Fruit fly (Drosophila melanogaster): Measurements from ENCODE around the gene Syx8.

Syx8 gene

dm6 chr3L:16586989-16587388 is at the start of gene Syx8, which contains the start of gene CG32163:
Syx8 (minus strand) TSS chr3L:16587057.
CG32163 (plus strand) TSS chr3L:16587157.
- peak; percentile 29 for TF ChIP-seq CG17801 (GFP tag; optimal IDR thresholded peaks at IDR 0.05; ENCODE audit: partially characterized antibody)

DNA sequence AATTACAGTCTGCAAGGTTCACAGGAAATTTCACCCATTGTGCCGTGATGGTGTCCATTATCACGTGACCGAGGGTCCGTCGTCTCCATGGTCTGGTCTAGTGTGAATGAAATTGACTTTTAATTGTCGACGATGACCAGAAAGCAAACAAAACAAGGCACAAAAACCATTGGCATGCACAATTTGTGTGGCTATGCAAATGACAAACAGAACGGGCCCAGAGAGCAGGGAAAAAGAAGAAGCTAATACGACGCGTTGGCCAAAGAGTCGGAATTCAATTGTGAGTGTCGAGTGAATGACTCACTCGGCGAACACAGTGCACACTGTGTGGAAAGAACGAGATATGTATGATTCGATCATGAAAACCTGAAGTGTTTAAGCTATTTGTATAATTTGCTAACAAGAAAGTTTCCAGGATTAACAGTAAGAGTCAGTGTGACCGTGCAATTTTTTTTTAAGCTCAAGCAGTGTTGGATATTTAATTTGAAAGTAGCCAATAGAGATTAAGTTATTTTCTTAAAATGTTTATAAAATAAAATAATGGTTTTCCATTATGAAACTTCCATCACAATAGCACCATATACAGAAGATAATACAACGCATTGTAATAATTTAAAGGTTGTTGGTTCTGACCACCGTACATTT is 48.8 kb upstream of the Syx8 start:
- no peak for TF ChIP-seq CG17801 (GFP tag; optimal IDR thresholded peaks at IDR 0.05; ENCODE audit: partially characterized antibody)

DNA sequence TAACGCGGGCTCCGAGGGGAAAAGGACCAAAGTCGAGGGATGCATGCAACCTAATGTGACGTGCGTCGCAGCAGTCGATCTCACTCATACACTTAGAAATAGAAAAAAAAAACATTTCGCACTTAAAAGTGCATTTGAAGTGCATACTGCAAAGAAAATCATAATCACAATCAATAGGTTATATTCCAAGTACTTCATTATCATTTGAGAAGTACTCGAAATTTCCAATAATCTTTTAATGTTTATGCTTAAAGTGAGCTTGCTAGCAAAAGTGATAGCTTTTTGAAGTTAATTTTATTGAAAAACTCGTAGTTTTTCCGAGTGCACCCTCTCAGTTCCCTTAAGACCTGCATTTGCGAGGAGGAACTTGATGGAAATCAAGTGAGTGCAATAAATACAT is 47.7 kb upstream of the Syx8 start:
- TF ChIP-seq CG17801 (GFP tag; optimal IDR thresholded peaks at IDR 0.05; ENCODE audit: partially characterized antibody): no peak

DNA sequence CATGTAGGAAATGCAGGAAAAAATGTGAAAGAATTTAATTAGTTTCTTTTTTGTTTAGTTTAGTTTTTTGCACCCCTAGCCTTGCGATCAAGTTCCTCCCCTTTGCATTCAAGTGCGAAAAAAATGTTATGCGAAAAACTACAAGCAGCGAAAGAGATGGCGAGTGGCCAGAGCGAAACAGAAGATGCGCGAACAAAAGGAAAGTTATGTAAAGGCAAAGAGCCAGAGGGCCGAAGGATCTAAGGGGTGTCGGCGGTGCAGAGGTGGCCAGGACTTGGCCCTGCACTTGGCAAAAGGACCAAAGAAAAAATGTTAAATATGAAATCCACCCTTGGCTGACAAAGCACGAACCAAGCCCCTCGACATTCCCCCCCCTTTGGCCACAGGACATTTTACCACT is 47.2 kb upstream of the Syx8 start:
- no peak for TF ChIP-seq CG17801 (GFP tag; optimal IDR thresholded peaks at IDR 0.05; ENCODE audit: partially characterized antibody)

DNA sequence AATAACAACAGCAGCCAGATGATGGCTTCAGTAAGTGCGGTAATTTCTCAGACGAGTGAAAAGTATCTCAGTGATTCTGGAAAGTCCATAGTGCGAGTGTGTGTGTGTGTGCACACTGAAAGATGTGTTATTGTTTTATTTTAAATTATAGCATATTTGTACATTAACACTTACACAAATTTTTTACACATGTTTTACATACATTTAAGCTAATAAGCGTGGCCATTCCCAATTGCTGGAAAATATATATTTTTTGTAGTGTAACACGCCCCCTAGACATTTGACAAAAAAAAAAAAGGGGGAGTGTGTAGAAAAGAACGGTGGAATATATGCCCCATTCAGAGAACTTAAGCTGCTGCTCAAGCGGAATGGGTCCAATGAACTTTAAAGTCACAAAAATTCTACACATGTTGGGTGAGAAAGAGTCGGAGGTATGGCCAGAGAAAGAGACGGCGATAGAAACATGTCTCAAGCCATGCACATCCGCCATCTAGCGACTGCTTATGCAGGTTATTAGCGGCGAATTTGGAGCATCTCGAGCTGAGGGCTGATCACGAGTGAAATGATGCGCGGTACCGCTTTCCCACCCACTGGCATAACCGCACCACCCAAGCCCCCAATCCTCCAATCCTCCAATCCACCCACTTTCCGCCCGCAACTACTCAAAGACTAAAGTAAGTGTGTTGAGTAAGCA is 45.1 kb upstream of the Syx8 start:
- TF ChIP-seq CG17801 (GFP tag; optimal IDR thresholded peaks at IDR 0.05; ENCODE audit: partially characterized antibody): no peak

- no peak for TF ChIP-seq CG17801 (GFP tag; optimal IDR thresholded peaks at IDR 0.05; ENCODE audit: partially characterized antibody)
Observed at dm6 chr3L:16629793-16630192, 42.9 kb upstream of the Syx8 start.

DNA sequence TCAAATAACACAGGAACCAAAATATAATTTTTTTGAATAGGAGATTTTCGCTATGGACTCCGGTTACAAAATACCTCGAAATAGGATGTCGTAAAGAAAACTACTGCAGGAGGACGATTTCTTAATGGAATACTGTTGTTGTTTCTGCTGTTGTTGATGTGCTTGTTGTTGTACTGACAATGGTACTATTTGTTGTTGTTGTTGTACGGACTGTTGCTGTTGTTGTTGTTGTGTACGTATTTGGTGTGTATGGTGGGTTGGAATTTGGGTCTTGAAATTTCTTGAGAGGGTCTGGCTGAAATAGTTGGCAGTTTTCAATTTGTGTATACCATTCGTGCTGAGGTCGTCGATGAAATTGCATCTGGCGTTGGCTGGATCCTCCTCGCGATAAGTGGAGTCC is 39.3 kb upstream of the Syx8 start:
- TF ChIP-seq CG17801 (GFP tag; optimal IDR thresholded peaks at IDR 0.05; ENCODE audit: partially characterized antibody): no peak

- peak; percentile 64 for TF ChIP-seq CG17801 (GFP tag; optimal IDR thresholded peaks at IDR 0.05; ENCODE audit: partially characterized antibody)
Observed at dm6 chr3L:16615132-16615709, 28.4 kb upstream of the Syx8 start, which contains the start of gene Mo25. Mo25 (minus strand) TSS chr3L:16615472.

DNA sequence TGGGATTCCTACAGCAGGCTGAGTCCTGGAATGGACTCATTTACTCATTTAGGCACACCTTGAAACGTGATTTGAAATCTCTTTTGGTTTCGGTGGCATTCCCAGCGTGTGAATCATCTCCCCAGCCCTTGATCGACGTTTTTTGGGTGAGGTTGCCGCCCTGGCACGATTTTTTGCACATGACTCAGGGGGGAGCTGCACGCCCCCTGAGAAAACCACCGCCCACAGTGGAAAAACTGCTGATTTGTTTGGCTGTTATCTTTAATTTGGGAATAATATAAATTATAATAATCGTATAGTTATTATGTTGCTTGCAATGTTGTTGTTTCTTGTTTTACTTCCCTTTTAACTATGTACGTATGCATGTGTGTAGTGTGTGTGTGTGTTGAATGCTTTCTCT is 26.1 kb upstream of the Syx8 start:
- peak; percentile 48 for TF ChIP-seq CG17801 (GFP tag; optimal IDR thresholded peaks at IDR 0.05; ENCODE audit: partially characterized antibody)

dm6 chr3L:16612152-16612551 is 25.3 kb upstream of the Syx8 start, which contains the start of gene CG4101:
CG4101 (plus strand) TSS chr3L:16612486.
- peak; percentile 85 for TF ChIP-seq CG17801 (GFP tag; optimal IDR thresholded peaks at IDR 0.05; ENCODE audit: partially characterized antibody)

DNA sequence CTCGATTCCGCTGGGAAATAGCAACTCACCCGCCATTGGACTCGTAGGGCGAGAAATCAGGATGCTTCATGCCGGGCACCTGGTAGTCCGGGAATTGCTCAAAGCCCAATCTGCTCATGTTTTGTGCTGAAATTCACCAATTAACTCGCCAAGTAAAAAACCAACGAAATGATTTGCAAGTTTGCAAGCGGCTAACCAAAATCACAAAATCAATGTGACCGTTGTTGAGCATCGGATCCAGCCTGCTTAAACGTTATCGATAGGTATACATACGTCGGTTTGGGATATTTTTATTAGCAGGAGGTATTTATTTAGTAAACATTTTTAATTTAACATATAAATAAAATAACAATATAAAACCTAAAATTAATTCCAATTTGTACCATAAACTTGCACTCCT is 23.3 kb upstream of the Syx8 start, which contains the start of gene Prosbeta6:
TSS of gene Prosbeta6 (minus strand) at position 218 of the 400 bp plus-strand sequence.
- TF ChIP-seq CG17801 (GFP tag; optimal IDR thresholded peaks at IDR 0.05; ENCODE audit: partially characterized antibody): peak; percentile 28

DNA sequence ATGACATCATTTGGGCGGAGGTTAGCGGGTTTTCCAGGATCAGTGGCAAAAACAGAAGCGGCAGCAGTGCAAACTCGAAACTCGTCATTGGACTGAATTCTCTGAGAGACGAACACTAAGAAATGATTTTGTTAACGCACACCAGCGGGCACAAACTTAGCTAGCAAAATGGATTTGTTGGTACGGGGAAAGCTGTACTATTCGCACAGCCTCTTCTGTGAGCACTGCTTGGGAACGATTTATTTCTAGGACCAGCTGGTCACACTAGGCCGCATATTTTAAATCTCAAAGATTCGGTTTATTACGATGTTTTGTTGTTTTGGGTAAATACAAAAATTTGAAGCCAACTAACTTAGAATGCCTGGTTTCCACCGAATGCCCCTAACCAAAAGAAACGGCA is 22.3 kb upstream of the Syx8 start, which contains the start of gene CG4098:
TSS of gene CG4098 (minus strand) at position 228 of the 400 bp plus-strand sequence.
- peak; percentile 16 for TF ChIP-seq CG17801 (GFP tag; optimal IDR thresholded peaks at IDR 0.05; ENCODE audit: partially characterized antibody)

dm6 chr3L:16602736-16603144 is 15.9 kb upstream of the Syx8 start, which contains the start of gene Arts:
Arts (plus strand) TSS chr3L:16602851.
- TF ChIP-seq CG17801 (GFP tag; optimal IDR thresholded peaks at IDR 0.05; ENCODE audit: partially characterized antibody): no peak

- no peak for TF ChIP-seq CG17801 (GFP tag; optimal IDR thresholded peaks at IDR 0.05; ENCODE audit: partially characterized antibody)
Observed at dm6 chr3L:16594922-16595518, 8.2 kb upstream of the Syx8 start, which contains the start of the genes spd-2 and Apl. spd-2 (minus strand) TSS chr3L:16595014. Apl (plus strand) TSS chr3L:16595181.

DNA sequence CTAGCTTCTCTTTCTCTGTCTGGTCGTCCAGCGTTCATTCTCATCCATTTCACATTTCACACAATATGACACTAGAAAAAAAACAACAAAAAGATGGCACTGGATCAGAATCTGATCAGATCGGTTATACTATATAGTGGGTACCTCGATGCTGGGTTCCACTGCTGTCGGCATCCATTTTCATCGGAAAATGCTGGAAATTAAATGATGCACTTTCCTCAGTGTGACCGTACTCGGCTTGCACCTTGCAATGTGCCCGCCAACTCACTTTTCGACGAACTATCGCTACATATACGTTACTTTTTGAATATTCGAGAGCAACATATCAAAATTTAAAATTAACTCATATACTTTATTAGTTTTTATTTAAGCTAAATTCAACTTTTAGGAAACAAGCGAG is 4.0 kb upstream of the Syx8 start, which contains the start of gene tra:
TSS of gene tra (minus strand) at position 191 of the 400 bp plus-strand sequence.
- no peak for TF ChIP-seq CG17801 (GFP tag; optimal IDR thresholded peaks at IDR 0.05; ENCODE audit: partially characterized antibody)
